Worm (Caenorhabditis elegans) whole organism, L3 larva: Measurements from ENCODE around the gene lgmn-1.

ENCODE experiments used
- ama-1 ChIP-seq: fragments of 150-350 bp; optimal IDR thresholded peaks from 2 replicates; lab custom pipeline; 2018
- mdl-1 ChIP-seq: fragments of 150-350 bp; optimal IDR thresholded peaks from 2 replicates; lab custom pipeline; 2014; ENCODE audit warnings: missing biosample characterization, missing genetic modification characterization
- pha-4 ChIP-seq: fragments of 150-350 bp; optimal IDR thresholded peaks from 2 replicates; lab custom pipeline; 2014; ENCODE audit warnings: missing biosample characterization, missing genetic modification reagents, missing genetic modification characterization
- tbx-2 ChIP-seq: sonication (generic microtip); optimal IDR thresholded peaks from 2 replicates; lab custom pipeline; 2016; ENCODE audit warnings: mild to moderate bottlenecking, missing genetic modification characterization, missing compliant biosample characterization

- no peak for TF ChIP-seq tbx-2 (tag; lab: Kevin White, UChicago)
- no peak for TF ChIP-seq mdl-1 (tag; lab: Kevin White, UChicago)
- no peak for TF ChIP-seq ama-1 (lab: Kevin White, UChicago)
- peak; percentile 69 for TF ChIP-seq pha-4 (tag; lab: Kevin White, UChicago)
These were observed 37.5 kb upstream of the lgmn-1 start for ce11 chrV:12475360-12475759.
